Worm (Caenorhabditis elegans) whole organism, midembryonic: ENCODE measurements around the gene pigk-1.

Source experiments
- T22C8.4 ChIP-seq: fragments of 200-800 bp; sonication (Bioruptor generic); IDR thresholded peaks from 2 replicates; pipeline ENCODE4 v1.3.6; 2022; ENCODE audit warnings: missing genetic modification characterization, missing compliant biosample characterization
- cog-1 ChIP-seq: sonication (generic microtip); optimal IDR thresholded peaks from 2 replicates; lab custom pipeline; 2016; ENCODE audit warnings: missing genetic modification characterization, missing compliant biosample characterization
- flt-1 ChIP-seq: fragments of 200-800 bp; sonication (Bioruptor generic); IDR thresholded peaks from 2 replicates; pipeline ENCODE4 v1.3.6; 2022; ENCODE audit warnings: missing genetic modification characterization, missing compliant biosample characterization
- klf-2 ChIP-seq: fragments of 200-800 bp; sonication (Bioruptor generic); conservative IDR thresholded peaks from 2 replicates; pipeline ENCODE4 v1.3.6; 2022; ENCODE audit warnings: missing genetic modification reagents, missing genetic modification characterization, missing compliant biosample characterization
- med-1 ChIP-seq: sonication (generic microtip); optimal IDR thresholded peaks from 2 replicates; lab custom pipeline; 2017; ENCODE audit warnings: missing genetic modification characterization, mild to moderate bottlenecking, missing compliant biosample characterization, antibody characterized with exemption, missing genetic modification reagents; ENCODE audit not compliant: insufficient read depth
- ref-1 ChIP-seq: fragments of 200-800 bp; sonication (Bioruptor generic); conservative IDR thresholded peaks from 2 replicates; pipeline ENCODE4 v1.3.6; 2022; ENCODE audit warnings: missing genetic modification reagents, missing genetic modification characterization, missing compliant biosample characterization
- tab-1 ChIP-seq: fragments of 200-800 bp; sonication (Bioruptor generic); IDR thresholded peaks from 2 replicates; pipeline ENCODE4 v1.3.6; 2022; ENCODE audit warnings: missing genetic modification characterization, missing compliant biosample characterization
- ztf-23 ChIP-seq: fragments of 200-800 bp; sonication (Bioruptor generic); IDR thresholded peaks from 2 replicates; pipeline ENCODE4 v1.3.6; 2022; ENCODE audit warnings: missing genetic modification reagents, missing genetic modification characterization, missing compliant biosample characterization
- ztf-29 ChIP-seq: fragments of 200-800 bp; sonication (Bioruptor generic); IDR thresholded peaks from 2 replicates; pipeline ENCODE4 v1.3.6; 2022; ENCODE audit warnings: missing genetic modification reagents, missing genetic modification characterization, missing compliant biosample characterization

Gene pigk-1

DNA sequence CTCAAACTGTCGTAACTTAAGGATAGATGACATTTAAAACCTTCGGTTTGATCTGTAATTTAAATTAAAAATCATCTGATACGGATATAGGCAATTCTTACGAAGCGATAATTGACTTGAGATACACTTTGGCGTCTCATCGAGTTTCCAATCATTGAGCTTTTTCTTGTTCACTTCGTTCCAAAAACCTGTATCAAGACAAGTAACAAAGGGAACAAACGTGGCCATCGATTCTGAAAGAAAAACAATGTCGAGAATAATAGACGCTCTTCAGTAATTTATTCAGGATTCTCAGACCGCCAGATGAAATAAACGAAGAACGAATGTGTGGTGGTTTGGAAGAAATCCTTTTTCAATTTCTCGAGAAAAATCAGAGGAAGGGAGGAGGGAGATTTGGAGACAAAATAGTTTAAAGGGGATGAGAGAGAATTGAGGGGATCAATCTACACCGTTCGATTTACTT lies 29.0 kb downstream of the pigk-1 start, which contains the start of gene atg-7:
Gene atg-7, minus strand, starts transcription at position 233 of the 463 bp plus-strand sequence.
- no peak for TF ChIP-seq cog-1 (tag; lab: Kevin White, UChicago)
- no peak for TF ChIP-seq ztf-23 (GFP tag; lab: Robert Waterston, UW)
- no peak for TF ChIP-seq flt-1 (GFP tag; lab: Robert Waterston, UW)
- no peak for TF ChIP-seq tab-1 (GFP tag; lab: Robert Waterston, UW)
- TF ChIP-seq med-1 (GFP tag; lab: Kevin White, UChicago): no peak
- TF ChIP-seq ref-1 (GFP tag; lab: Robert Waterston, UW): no peak
- no peak for TF ChIP-seq klf-2 (GFP tag; lab: Robert Waterston, UW)
- TF ChIP-seq ztf-29 (GFP tag; lab: Robert Waterston, UW): no peak
- no peak for TF ChIP-seq T22C8.4 (GFP tag; lab: Robert Waterston, UW)

ce11 chrIV:11078482-11078881 lies 31.3 kb downstream of the pigk-1 start, which contains the start of gene Y5F2A.4:
Y5F2A.4 (minus strand) TSS chrIV:11078582.
- TF ChIP-seq med-1 (GFP tag; lab: Kevin White, UChicago) (no peak), klf-2 (GFP tag; lab: Robert Waterston, UW) (no peak), ref-1 (GFP tag; lab: Robert Waterston, UW) (no peak), ztf-29 (GFP tag; lab: Robert Waterston, UW) (no peak), ztf-23 (GFP tag; lab: Robert Waterston, UW) (no peak), tab-1 (GFP tag; lab: Robert Waterston, UW) (no peak)

ce11 chrIV:11068314-11068713 lies 41.5 kb downstream of the pigk-1 start:
- TF ChIP-seq T22C8.4 (GFP tag; lab: Robert Waterston, UW) (no peak), ztf-23 (GFP tag; lab: Robert Waterston, UW) (no peak), med-1 (GFP tag; lab: Kevin White, UChicago) (no peak), ref-1 (GFP tag; lab: Robert Waterston, UW) (no peak), ztf-29 (GFP tag; lab: Robert Waterston, UW) (no peak), tab-1 (GFP tag; lab: Robert Waterston, UW) (no peak), cog-1 (tag; lab: Kevin White, UChicago) (no peak), flt-1 (GFP tag; lab: Robert Waterston, UW) (no peak), klf-2 (GFP tag; lab: Robert Waterston, UW) (no peak)

ce11 chrIV:11067003-11067402 lies 42.8 kb downstream of the pigk-1 start, which contains the start of gene ttr-17:
ttr-17 (minus strand) TSS chrIV:11067026.
- TF ChIP-seq ztf-23 (GFP tag; lab: Robert Waterston, UW): no peak
- no peak for TF ChIP-seq ref-1 (GFP tag; lab: Robert Waterston, UW)
- no peak for TF ChIP-seq ztf-29 (GFP tag; lab: Robert Waterston, UW)
- TF ChIP-seq T22C8.4 (GFP tag; lab: Robert Waterston, UW): no peak
- TF ChIP-seq klf-2 (GFP tag; lab: Robert Waterston, UW): no peak
- no peak for TF ChIP-seq tab-1 (GFP tag; lab: Robert Waterston, UW)
- TF ChIP-seq flt-1 (GFP tag; lab: Robert Waterston, UW): no peak
- TF ChIP-seq med-1 (GFP tag; lab: Kevin White, UChicago): no peak
- TF ChIP-seq cog-1 (tag; lab: Kevin White, UChicago): no peak

ce11 chrIV:11063962-11064361 lies 45.9 kb downstream of the pigk-1 start, which contains the start of gene ttr-16:
ttr-16 (minus strand) TSS chrIV:11064137.
- TF ChIP-seq tab-1 (GFP tag; lab: Robert Waterston, UW) (no peak), ztf-29 (GFP tag; lab: Robert Waterston, UW) (no peak), flt-1 (GFP tag; lab: Robert Waterston, UW) (0 out of 2 replicates have a peak, but pooled peaks have one; percentile 5), ztf-23 (GFP tag; lab: Robert Waterston, UW) (no peak), cog-1 (tag; lab: Kevin White, UChicago) (no peak)

- TF ChIP-seq ztf-23 (GFP tag; lab: Robert Waterston, UW) (no peak), T22C8.4 (GFP tag; lab: Robert Waterston, UW) (no peak), klf-2 (GFP tag; lab: Robert Waterston, UW) (no peak), flt-1 (GFP tag; lab: Robert Waterston, UW) (no peak), ztf-29 (GFP tag; lab: Robert Waterston, UW) (no peak), ref-1 (GFP tag; lab: Robert Waterston, UW) (no peak), med-1 (GFP tag; lab: Kevin White, UChicago) (no peak), tab-1 (GFP tag; lab: Robert Waterston, UW) (no peak), cog-1 (tag; lab: Kevin White, UChicago) (no peak)
Observed at ce11 chrIV:11062984-11063613, 46.7 kb downstream of the pigk-1 start.
